Worm (Caenorhabditis elegans): ENCODE data around the gene clec-254.

The clec-254 gene

DNA sequence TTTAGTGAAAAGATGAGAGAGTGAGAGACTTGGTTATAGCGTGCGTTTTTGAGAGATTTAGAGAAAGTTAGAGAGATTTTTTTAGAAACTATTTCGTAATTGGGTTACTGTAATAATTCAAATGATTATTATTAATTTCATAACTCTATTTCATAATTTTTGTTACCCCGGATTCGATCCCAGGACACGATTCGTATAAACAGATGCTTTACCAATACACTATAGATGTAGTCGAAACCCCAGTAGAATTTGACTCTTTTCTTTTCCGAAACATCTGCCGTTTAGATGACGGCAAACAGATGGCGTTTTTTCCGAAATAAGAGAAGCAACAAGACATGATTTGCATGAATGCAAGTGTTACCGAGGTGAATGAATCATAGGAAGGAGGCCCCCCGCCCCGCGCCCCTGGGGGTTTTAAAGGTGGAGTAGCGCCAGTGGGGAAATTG is 44.2 kb downstream of the clec-254 start:
- TF ChIP-seq R02D3.7 (tag; optimal IDR thresholded peaks at IDR 0.05) (no peak), fos-1 (tag; optimal IDR thresholded peaks at IDR 0.05) (no peak), nhr-77 (tag; optimal IDR thresholded peaks at IDR 0.05) (no peak), snpc-4 (tag; optimal IDR thresholded peaks at IDR 0.05) (peak; percentile 27), hmg-11 (tag; optimal IDR thresholded peaks at IDR 0.05) (peak; percentile 19), sea-2 (GFP tag; optimal IDR thresholded peaks at IDR 0.05) (no peak), daf-12 (tag; optimal IDR thresholded peaks at IDR 0.05) (no peak), pha-4 (tag; optimal IDR thresholded peaks at IDR 0.05) (no peak), mml-1 (tag; optimal IDR thresholded peaks at IDR 0.05) (no peak), fkh-2 (tag; optimal IDR thresholded peaks at IDR 0.05) (no peak)

- TF ChIP-seq lsy-12 (tag; optimal IDR thresholded peaks at IDR 0.05) (no peak), nhr-28 (tag; optimal IDR thresholded peaks at IDR 0.05) (no peak), elt-1 (tag; optimal IDR thresholded peaks at IDR 0.05) (no peak), ceh-82 (tag; optimal IDR thresholded peaks at IDR 0.05) (no peak), mdl-1 (tag; optimal IDR thresholded peaks at IDR 0.05) (no peak), ztf-4 (tag; optimal IDR thresholded peaks at IDR 0.05) (no peak), unc-62 (GFP tag; optimal IDR thresholded peaks at IDR 0.05) (no peak), nhr-43 (tag; optimal IDR thresholded peaks at IDR 0.05; ENCODE audit: poor library complexity, severe bottlenecking) (no peak), pqm-1 (tag; optimal IDR thresholded peaks at IDR 0.05) (no peak), fos-1 (tag; optimal IDR thresholded peaks at IDR 0.05) (no peak), nhr-76 (tag; optimal IDR thresholded peaks at IDR 0.05) (no peak), nfya-1 (tag; optimal IDR thresholded peaks at IDR 0.05; ENCODE audit: insufficient read depth) (no peak), nhr-11 (tag; optimal IDR thresholded peaks at IDR 0.05) (no peak), ceh-16 (tag; optimal IDR thresholded peaks at IDR 0.05) (no peak), lin-39 (tag; optimal IDR thresholded peaks at IDR 0.05) (no peak), fkh-2 (tag; optimal IDR thresholded peaks at IDR 0.05) (no peak), nhr-67 (tag; optimal IDR thresholded peaks at IDR 0.05) (no peak), nhr-77 (tag; optimal IDR thresholded peaks at IDR 0.05) (no peak), nhr-12 (tag; optimal IDR thresholded peaks at IDR 0.05) (no peak)
These were observed 44.9 kb downstream of the clec-254 start, which contains the start of gene Y17D7C.6 for ce11 chrV:18709203-18709860. Gene Y17D7C.6, plus strand, starts transcription at chrV:18709810.

DNA sequence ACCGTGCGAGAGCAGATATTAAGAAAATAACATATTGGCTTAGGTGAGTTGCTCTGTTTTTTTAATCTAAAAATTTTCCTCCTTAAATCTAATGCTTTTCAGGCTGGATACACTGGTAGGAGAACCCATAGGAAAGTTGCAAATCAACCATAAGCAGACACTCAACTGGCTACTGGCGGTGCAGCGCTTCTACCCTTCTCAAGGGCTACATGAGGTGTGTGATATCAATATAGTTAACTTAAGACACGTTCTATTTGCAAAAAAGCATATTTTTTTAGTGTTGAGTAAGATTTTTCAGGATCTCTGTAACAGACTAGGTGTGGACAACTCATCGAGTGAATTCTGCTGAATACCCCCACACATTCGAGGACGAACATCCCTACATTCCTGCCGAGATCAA is 46.2 kb downstream of the clec-254 start:
- TF ChIP-seq nhr-28 (tag; optimal IDR thresholded peaks at IDR 0.05): no peak
- no peak for TF ChIP-seq ztf-4 (tag; optimal IDR thresholded peaks at IDR 0.05)
- no peak for TF ChIP-seq mml-1 (tag; optimal IDR thresholded peaks at IDR 0.05)
- no peak for TF ChIP-seq ceh-82 (tag; optimal IDR thresholded peaks at IDR 0.05)
- no peak for TF ChIP-seq ceh-9 (tag; optimal IDR thresholded peaks at IDR 0.05)
- no peak for TF ChIP-seq lsy-12 (tag; optimal IDR thresholded peaks at IDR 0.05)

DNA sequence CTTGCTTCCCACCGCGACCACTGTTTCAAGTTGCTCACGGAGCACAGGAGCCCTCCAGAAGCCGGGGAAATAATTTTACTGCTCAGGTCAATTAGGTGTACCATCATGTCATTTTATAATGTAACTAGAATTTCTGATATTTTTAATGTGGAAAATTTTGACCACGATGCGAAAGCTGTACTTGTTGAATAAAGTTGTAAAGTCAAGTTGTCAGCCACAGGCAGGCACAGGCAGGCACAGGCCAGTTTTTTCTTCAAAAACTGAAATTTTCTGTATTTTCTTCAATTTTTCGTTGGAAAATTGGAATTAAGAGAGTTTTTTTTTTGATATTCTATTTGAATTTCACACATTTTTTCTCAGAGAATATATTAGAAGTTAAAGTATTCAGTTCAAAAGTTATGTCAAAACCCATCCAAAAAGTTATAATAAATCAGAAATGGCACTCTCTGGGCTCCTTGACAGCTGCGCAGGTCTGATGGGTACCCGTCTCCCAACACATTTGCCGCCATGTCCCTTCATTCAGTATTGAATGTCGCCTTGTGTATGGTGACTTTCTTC is 48.1 kb downstream of the clec-254 start, which contains the start of gene Y17D7C.1:
Y17D7C.1 (plus strand) TSS at position 508 of the 558 bp plus-strand sequence.
- TF ChIP-seq ceh-82 (tag; optimal IDR thresholded peaks at IDR 0.05) (no peak), fkh-10 (GFP tag; optimal IDR thresholded peaks at IDR 0.05) (no peak), egl-5 (tag; optimal IDR thresholded peaks at IDR 0.05) (no peak), nhr-23 (tag; optimal IDR thresholded peaks at IDR 0.05) (no peak), nhr-12 (tag; optimal IDR thresholded peaks at IDR 0.05) (no peak), aly-2 (tag; optimal IDR thresholded peaks at IDR 0.05) (no peak), skn-1 (tag; optimal IDR thresholded peaks at IDR 0.05) (no peak), lin-15B (tag; optimal IDR thresholded peaks at IDR 0.05) (no peak), ama-1 (optimal IDR thresholded peaks at IDR 0.05) (no peak), nfya-1 (tag; optimal IDR thresholded peaks at IDR 0.05; ENCODE audit: insufficient read depth) (no peak)

All from whole organism, L3 larva.